Worm (Caenorhabditis elegans) whole organism, young adult: Measurements from ENCODE around the gene F31B9.3.

ENCODE experiments used
- B0035.1 ChIP-seq: sonication (generic microtip); optimal IDR thresholded peaks from 2 replicates; lab custom pipeline; 2016; ENCODE audit warnings: missing genetic modification characterization, mild to moderate bottlenecking, missing compliant biosample characterization, missing genotype, missing genetic modification reagents
- C17E4.6 ChIP-seq: fragments of 200-800 bp; sonication (Bioruptor generic); IDR thresholded peaks from 2 replicates; pipeline ENCODE4 v1.3.6; 2022; ENCODE audit warnings: missing genetic modification reagents, missing genetic modification characterization, missing compliant biosample characterization
- D2030.7 ChIP-seq: fragments of 200-800 bp; sonication (Bioruptor generic); IDR thresholded peaks from 2 replicates; pipeline ENCODE4 v1.3.6; 2022; ENCODE audit warnings: missing genetic modification reagents, missing genetic modification characterization, missing compliant biosample characterization
- F23B12.7 ChIP-seq: sonication (generic microtip); optimal IDR thresholded peaks from 2 replicates; lab custom pipeline; 2017; ENCODE audit warnings: missing genetic modification characterization, mild to moderate bottlenecking, missing compliant biosample characterization, antibody characterized with exemption, moderate library complexity; ENCODE audit not compliant: insufficient read depth
- F52B5.7 ChIP-seq: sonication (generic microtip); optimal IDR thresholded peaks from 2 replicates; lab custom pipeline; 2016; ENCODE audit warnings: mild to moderate bottlenecking, missing genetic modification characterization, missing compliant biosample characterization
- F55B11.4 ChIP-seq: sonication (generic microtip); optimal IDR thresholded peaks from 2 replicates; lab custom pipeline; 2016; ENCODE audit warnings: missing compliant biosample characterization, missing genetic modification characterization, borderline replicate concordance; ENCODE audit not compliant: insufficient read depth
- F57C9.4 ChIP-seq: sonication (generic microtip); optimal IDR thresholded peaks from 2 replicates; lab custom pipeline; 2017; ENCODE audit warnings: mild to moderate bottlenecking, missing genetic modification characterization, missing compliant biosample characterization
- atf-7 ChIP-seq: sonication (generic microtip); optimal IDR thresholded peaks from 2 replicates; lab custom pipeline; 2017; ENCODE audit warnings: mild to moderate bottlenecking, missing genetic modification characterization, missing compliant biosample characterization
- attf-3 ChIP-seq: fragments of 200-800 bp; sonication (Bioruptor generic); conservative IDR thresholded peaks from 2 replicates; pipeline ENCODE4 v1.3.6; 2022; ENCODE audit warnings: missing genetic modification reagents, missing genetic modification characterization, missing compliant biosample characterization
- ceh-100 ChIP-seq: fragments of 200-800 bp; sonication (Bioruptor generic); IDR thresholded peaks from 2 replicates; pipeline ENCODE4 v1.3.6; 2022; ENCODE audit warnings: missing genetic modification reagents, missing genetic modification characterization, missing compliant biosample characterization
- ceh-27 ChIP-seq: fragments of 200-800 bp; sonication (Bioruptor generic); optimal IDR thresholded peaks from 2 replicates; lab custom pipeline; 2018; ENCODE audit warnings: mild to moderate bottlenecking, missing genetic modification characterization, moderate library complexity, missing compliant biosample characterization
- ceh-58 ChIP-seq: fragments of 200-800 bp; sonication (Bioruptor generic); IDR thresholded peaks from 2 replicates; pipeline ENCODE4 v1.3.6; 2022; ENCODE audit warnings: missing genetic modification characterization, missing compliant biosample characterization
- chd-7 ChIP-seq: sonication (generic microtip); optimal IDR thresholded peaks from 2 replicates; lab custom pipeline; 2016; ENCODE audit warnings: mild to moderate bottlenecking, missing genetic modification characterization, moderate library complexity, missing compliant biosample characterization
- dpff-1 ChIP-seq: sonication (generic microtip); optimal IDR thresholded peaks from 2 replicates; lab custom pipeline; 2017; ENCODE audit warnings: mild to moderate bottlenecking, missing genetic modification characterization, missing compliant biosample characterization
- egl-18 ChIP-seq: fragments of 200-800 bp; sonication (Bioruptor generic); IDR thresholded peaks from 2 replicates; pipeline ENCODE4 v1.3.6; 2022; ENCODE audit warnings: missing genetic modification reagents, missing genetic modification characterization, missing compliant biosample characterization
- gei-17 ChIP-seq: fragments of 200-800 bp; sonication (Bioruptor generic); optimal IDR thresholded peaks from 2 replicates; lab custom pipeline; 2018; ENCODE audit warnings: mild to moderate bottlenecking, missing genetic modification characterization, missing compliant biosample characterization
- hlh-26 ChIP-seq: fragments of 200-800 bp; sonication (Bioruptor generic); conservative IDR thresholded peaks from 2 replicates; pipeline ENCODE4 v1.3.6; 2022; ENCODE audit warnings: missing genetic modification reagents, missing genetic modification characterization, missing compliant biosample characterization
- hmg-1.2 ChIP-seq: fragments of 200-800 bp; sonication (Bioruptor generic); IDR thresholded peaks from 2 replicates; pipeline ENCODE4 v1.3.6; 2022; ENCODE audit warnings: missing genetic modification reagents, missing genetic modification characterization, missing compliant biosample characterization
- hmg-20 ChIP-seq: fragments of 200-800 bp; sonication (Bioruptor generic); IDR thresholded peaks from 2 replicates; pipeline ENCODE4 v1.3.6; 2022; ENCODE audit warnings: missing genetic modification reagents, missing genetic modification characterization, missing compliant biosample characterization
- let-607 ChIP-seq, 2 experiments: fragments of 200-800 bp in 1 of 2; sonication (Bioruptor generic) in 1 of 2; sonication (generic microtip) in 1 of 2; optimal IDR thresholded peaks; 2 replicates each; lab custom pipeline; 2016 to 2018; ENCODE audit warnings: mild to moderate bottlenecking in 2 of 2, missing compliant biosample characterization in 2 of 2, missing genetic modification characterization in 2 of 2, moderate library complexity in 2 of 2, missing genotype in 1 of 2
- lin-26 ChIP-seq: fragments of 200-800 bp; sonication (Bioruptor generic); IDR thresholded peaks from 2 replicates; pipeline ENCODE4 v1.3.6; 2022; ENCODE audit warnings: missing genetic modification reagents, missing genetic modification characterization, missing compliant biosample characterization
- lin-40 ChIP-seq: sonication (generic microtip); optimal IDR thresholded peaks from 2 replicates; lab custom pipeline; 2016; ENCODE audit warnings: missing genetic modification characterization, mild to moderate bottlenecking, missing compliant biosample characterization, missing genotype, missing genetic modification reagents
- lsy-27 ChIP-seq: sonication (generic microtip); optimal IDR thresholded peaks from 2 replicates; lab custom pipeline; 2017; ENCODE audit warnings: missing genetic modification characterization, mild to moderate bottlenecking, missing compliant biosample characterization, antibody characterized with exemption, missing genotype, borderline replicate concordance; ENCODE audit not compliant: insufficient read depth
- madf-10 ChIP-seq: sonication (generic microtip); optimal IDR thresholded peaks from 2 replicates; lab custom pipeline; 2016; ENCODE audit warnings: mild to moderate bottlenecking, missing genetic modification characterization, missing compliant biosample characterization
- madf-3 ChIP-seq: fragments of 200-800 bp; sonication (Bioruptor generic); IDR thresholded peaks from 2 replicates; pipeline ENCODE4 v1.3.6; 2022; ENCODE audit warnings: missing genetic modification reagents, missing genetic modification characterization, missing compliant biosample characterization
- madf-6 ChIP-seq: fragments of 200-800 bp; sonication (Bioruptor generic); IDR thresholded peaks from 2 replicates; pipeline ENCODE4 v1.3.6; 2022; ENCODE audit warnings: missing genetic modification reagents, missing genetic modification characterization, missing compliant biosample characterization
- mes-4 ChIP-seq: sonication (generic microtip); optimal IDR thresholded peaks from 2 replicates; lab custom pipeline; 2016; ENCODE audit warnings: missing genotype, missing genetic modification characterization, missing compliant biosample characterization
- nfya-1 ChIP-seq: sonication (generic microtip); optimal IDR thresholded peaks from 2 replicates; lab custom pipeline; 2017; ENCODE audit warnings: antibody characterized with exemption, missing compliant biosample characterization, missing genetic modification characterization, borderline replicate concordance; ENCODE audit not compliant: insufficient read depth
- nhr-179 ChIP-seq: sonication (generic microtip); optimal IDR thresholded peaks from 2 replicates; lab custom pipeline; 2016; ENCODE audit warnings: mild to moderate bottlenecking, missing genetic modification characterization, missing compliant biosample characterization
- nhr-90 ChIP-seq: sonication (generic microtip); optimal IDR thresholded peaks from 2 replicates; lab custom pipeline; 2016; ENCODE audit warnings: missing genotype, mild to moderate bottlenecking, missing genetic modification characterization, missing compliant biosample characterization
- snpc-1.1 ChIP-seq: sonication (generic microtip); optimal IDR thresholded peaks from 2 replicates; lab custom pipeline; 2017; ENCODE audit warnings: missing genetic modification characterization, mild to moderate bottlenecking, missing compliant biosample characterization, antibody characterized with exemption, moderate library complexity, missing genotype, missing genetic modification reagents; ENCODE audit not compliant: insufficient read depth
- snpc-3.4 ChIP-seq: sonication (generic microtip); optimal IDR thresholded peaks from 2 replicates; lab custom pipeline; 2017; ENCODE audit warnings: missing genetic modification characterization, mild to moderate bottlenecking, missing compliant biosample characterization, antibody characterized with exemption, moderate library complexity, missing genotype, missing genetic modification reagents
- snpc-4 ChIP-seq, 5 experiments: fragments of 150-350 bp in 1 of 5; sonication (generic microtip) in 4 of 5; optimal IDR thresholded peaks; 2 replicates each; lab custom pipeline; 2014 to 2018; ENCODE audit warnings: missing genetic modification characterization in 5 of 5, missing biosample characterization in 3 of 5, antibody characterized with exemption in 2 of 5, mild to moderate bottlenecking in 2 of 5, missing compliant biosample characterization in 2 of 5, missing genotype in 2 of 5, moderate library complexity in 2 of 5, missing genetic modification reagents in 1 of 5
- somi-1 ChIP-seq: fragments of 200-800 bp; sonication (Bioruptor generic); optimal IDR thresholded peaks from 2 replicates; lab custom pipeline; 2018; ENCODE audit warnings: mild to moderate bottlenecking, missing genetic modification characterization, missing compliant biosample characterization
- tlf-1 ChIP-seq: fragments of 200-800 bp; sonication (Bioruptor generic); optimal IDR thresholded peaks from 2 replicates; lab custom pipeline; 2018; ENCODE audit warnings: mild to moderate bottlenecking, missing genetic modification characterization, missing compliant biosample characterization
- unc-130 ChIP-seq: sonication (generic microtip); optimal IDR thresholded peaks from 2 replicates; lab custom pipeline; 2016; ENCODE audit warnings: missing genetic modification reagents, missing genetic modification characterization, missing compliant biosample characterization
- zfh-2 ChIP-seq: fragments of 200-800 bp; sonication (Bioruptor generic); conservative IDR thresholded peaks from 2 replicates; pipeline ENCODE4 v1.3.6; 2022; ENCODE audit warnings: missing genetic modification reagents, missing genetic modification characterization, missing compliant biosample characterization
- ztf-18 ChIP-seq: sonication (generic microtip); optimal IDR thresholded peaks from 2 replicates; lab custom pipeline; 2016; ENCODE audit warnings: missing genotype, mild to moderate bottlenecking, missing genetic modification characterization, missing compliant biosample characterization
- ztf-22 ChIP-seq: fragments of 200-800 bp; sonication (Bioruptor generic); optimal IDR thresholded peaks from 2 replicates; lab custom pipeline; 2018; ENCODE audit warnings: mild to moderate bottlenecking, missing genetic modification characterization, moderate library complexity, missing compliant biosample characterization
- ztf-26 ChIP-seq: sonication (generic microtip); optimal IDR thresholded peaks from 2 replicates; lab custom pipeline; 2017; ENCODE audit warnings: missing genetic modification characterization, missing compliant biosample characterization

Gene F31B9.3

DNA sequence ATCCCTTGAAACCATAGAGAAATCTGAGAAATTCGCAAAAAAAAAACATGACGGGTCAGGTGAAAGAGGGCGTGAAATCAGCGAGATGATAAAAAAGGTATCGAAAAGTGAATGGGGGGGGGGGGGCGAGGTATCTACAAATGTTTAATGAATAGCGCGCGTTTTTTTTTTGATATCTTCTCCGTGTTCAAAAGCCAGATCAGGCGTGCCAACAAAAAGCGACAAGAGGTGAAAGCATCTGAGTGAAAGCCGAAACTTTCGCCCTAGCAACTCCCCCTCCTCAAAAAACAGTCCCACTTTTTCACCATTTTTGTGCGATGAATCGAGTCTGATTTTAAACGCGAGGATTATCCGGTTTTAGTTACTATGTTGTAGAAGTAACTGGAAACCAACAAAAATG lies 35.6 kb upstream of the F31B9.3 start:
- no peak for TF ChIP-seq ceh-27 (GFP tag; lab: Kevin White, UChicago)
- no peak for TF ChIP-seq madf-6 (GFP tag; lab: Robert Waterston, UW)
- TF ChIP-seq ztf-18 (tag; lab: Kevin White, UChicago): no peak
- TF ChIP-seq somi-1 (GFP tag; lab: Kevin White, UChicago): no peak
- no peak for TF ChIP-seq tlf-1 (GFP tag; lab: Kevin White, UChicago)
- TF ChIP-seq, all 124 proteins: peak for 0

DNA sequence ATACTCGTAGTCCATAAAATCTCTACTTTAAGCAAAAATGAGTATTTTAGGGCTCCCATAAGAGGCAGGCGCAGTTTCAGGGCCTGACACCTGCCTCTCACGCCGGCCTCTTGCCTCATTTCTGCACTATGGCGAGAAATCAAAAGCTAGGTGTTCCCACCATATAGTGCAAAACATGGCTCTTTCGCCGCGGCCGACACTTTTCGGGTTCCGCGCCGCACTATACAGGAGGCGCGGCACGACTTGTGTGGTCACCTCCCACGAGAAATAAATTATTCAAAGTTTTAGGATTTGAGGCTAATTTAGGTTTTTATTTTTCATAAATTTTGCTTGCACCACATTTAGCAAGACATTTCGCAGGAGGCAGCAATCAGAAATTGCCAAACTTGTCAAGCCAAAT lies 31.0 kb upstream of the F31B9.3 start:
- TF ChIP-seq nhr-90 (tag; lab: Kevin White, UChicago): no peak
- no peak for TF ChIP-seq lin-40 (tag; lab: Kevin White, UChicago)
- peak; percentile 71 for TF ChIP-seq snpc-1.1 (tag; lab: Kevin White, UChicago)
- TF ChIP-seq hmg-1.2 (GFP tag; lab: Robert Waterston, UW): peak; percentile 49; the same call in 1 of the 2 replicates
- TF ChIP-seq snpc-4 (GFP tag; optimal IDR thresholded peaks at IDR 0.05; lab: Kevin White, UChicago): peak; percentile 40
- TF ChIP-seq snpc-4 (tag; optimal IDR thresholded peaks at IDR 0.05; lab: Kevin White, UChicago): peak in 3 of 4 experiments; percentile 58 to 90 (median 88)
- TF ChIP-seq atf-7 (tag; lab: Kevin White, UChicago): no peak

DNA sequence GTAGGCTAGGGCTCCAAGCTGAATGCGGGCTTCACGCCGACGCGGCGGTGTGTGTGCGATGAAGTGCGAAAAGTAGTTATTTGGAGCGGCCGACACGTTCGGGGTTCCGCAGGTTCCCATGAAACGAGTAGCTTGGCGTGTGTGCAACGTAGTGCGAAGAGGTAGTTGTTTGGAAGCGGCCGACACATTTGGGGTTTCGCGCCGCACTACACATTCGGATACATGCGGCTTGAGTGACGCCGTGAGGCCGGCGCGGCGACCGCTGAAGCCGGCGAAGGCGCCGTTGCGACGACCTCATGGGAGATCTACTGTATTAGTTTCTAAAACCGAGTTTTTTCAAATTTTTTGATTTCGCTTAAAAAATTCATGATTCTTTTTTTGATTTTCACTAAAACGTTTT lies 22.3 kb upstream of the F31B9.3 start:
- TF ChIP-seq lin-26 (GFP tag; lab: Robert Waterston, UW): no peak
- peak; percentile 70; the same call in 1 of the 2 replicates for TF ChIP-seq zfh-2 (GFP tag; lab: Robert Waterston, UW)
- TF ChIP-seq snpc-4 (GFP tag; optimal IDR thresholded peaks at IDR 0.05; lab: Kevin White, UChicago): no peak
- TF ChIP-seq snpc-4 (tag; optimal IDR thresholded peaks at IDR 0.05; lab: Kevin White, UChicago): peak in 2 of 4 experiments; percentile 27 to 75

DNA sequence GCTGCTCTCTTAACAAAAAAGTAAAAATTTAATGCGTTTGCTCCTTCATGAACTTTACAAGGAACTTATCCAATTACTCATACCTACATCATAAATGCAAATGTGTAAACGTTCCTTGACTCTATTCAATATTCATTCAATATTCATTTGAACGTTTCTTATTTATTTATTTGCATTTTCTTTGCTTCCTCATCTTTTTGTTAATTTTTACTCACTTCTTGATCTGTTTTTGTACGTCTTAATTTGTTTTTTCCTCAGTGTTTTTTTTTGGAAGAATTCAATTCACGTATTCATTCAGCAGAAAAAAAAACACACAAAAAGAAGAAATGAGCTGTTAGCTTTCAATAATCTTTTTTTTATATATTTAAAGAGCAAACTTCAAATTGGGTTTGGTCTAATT lies 20.7 kb upstream of the F31B9.3 start:
- TF ChIP-seq hmg-20 (GFP tag; lab: Robert Waterston, UW): no peak
- no peak for TF ChIP-seq lsy-27 (tag; lab: Kevin White, UChicago)
- no peak for TF ChIP-seq F57C9.4 (tag; lab: Kevin White, UChicago)
- TF ChIP-seq nfya-1: no peak
- no peak for TF ChIP-seq B0035.1 (tag; lab: Kevin White, UChicago)
- no peak for TF ChIP-seq F23B12.7
- TF ChIP-seq C17E4.6: no peak
- no peak for TF ChIP-seq egl-18 (GFP tag; lab: Robert Waterston, UW)
- TF ChIP-seq gei-17 (GFP tag; lab: Kevin White, UChicago): no peak
- no peak for TF ChIP-seq F52B5.7
- TF ChIP-seq ztf-22: no peak
- no peak for TF ChIP-seq unc-130
- TF ChIP-seq nhr-90 (tag; lab: Kevin White, UChicago): no peak
- no peak for TF ChIP-seq let-607 (tag; optimal IDR thresholded peaks at IDR 0.05; lab: Kevin White, UChicago)
- TF ChIP-seq hlh-26: no peak

DNA sequence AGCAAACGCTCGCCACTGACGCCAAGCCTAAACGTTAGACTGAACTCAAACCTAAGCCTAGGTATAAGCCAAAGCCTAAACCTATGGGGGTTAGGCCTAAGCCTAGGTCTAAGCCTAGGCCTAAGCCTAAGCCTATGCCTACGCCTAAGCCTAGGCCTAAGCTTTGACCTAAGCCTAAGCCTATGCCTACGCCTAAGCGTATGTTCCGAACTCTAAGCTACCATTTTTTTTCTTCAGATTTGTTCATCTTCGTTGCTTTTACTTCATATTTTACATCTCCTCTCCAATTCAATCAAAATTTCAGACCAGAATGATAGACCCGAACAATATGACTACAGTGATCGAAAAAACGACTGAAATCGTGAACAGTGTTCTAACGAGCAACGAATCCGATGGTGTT lies 13.2 kb upstream of the F31B9.3 start, which contains the start of gene npr-33:
Gene npr-33 (plus strand): TSS at position 301 of the 400 bp plus-strand sequence.
- TF ChIP-seq somi-1 (GFP tag; lab: Kevin White, UChicago): no peak
- no peak for TF ChIP-seq madf-10 (tag; lab: Kevin White, UChicago)
- no peak for TF ChIP-seq nhr-179
- no peak for TF ChIP-seq chd-7 (tag; lab: Kevin White, UChicago)
- no peak for TF ChIP-seq snpc-3.4 (tag; lab: Kevin White, UChicago)
- TF ChIP-seq ztf-26: no peak
- TF ChIP-seq madf-3 (GFP tag; lab: Robert Waterston, UW): no peak
- no peak for TF ChIP-seq dpff-1 (tag; lab: Kevin White, UChicago)
- no peak for TF ChIP-seq zfh-2 (GFP tag; lab: Robert Waterston, UW)
- TF ChIP-seq mes-4: no peak
- no peak for TF ChIP-seq D2030.7
- TF ChIP-seq attf-3 (GFP tag; lab: Robert Waterston, UW): no peak
- TF ChIP-seq ceh-58 (GFP tag; lab: Robert Waterston, UW): no peak
- no peak for TF ChIP-seq ceh-100 (GFP tag; lab: Robert Waterston, UW)
- no peak for TF ChIP-seq F55B11.4
- TF ChIP-seq, all 124 proteins: peak for 0
